Worm (Caenorhabditis elegans): ENCODE results near the gene clec-57.

Gene clec-57

ce11 chrV:14505745-14506214 is 36.7 kb downstream of the clec-57 start (continued):
- TF ChIP-seq blmp-1 (tag; optimal IDR thresholded peaks at IDR 0.05; ENCODE audit: insufficient read depth), result peak; percentile 33
- TF ChIP-seq nhr-10 (tag; optimal IDR thresholded peaks at IDR 0.05), result no peak
- peak; percentile 42 for TF ChIP-seq sem-4 (tag; optimal IDR thresholded peaks at IDR 0.05)
- no peak for TF ChIP-seq mbf-1 (tag; optimal IDR thresholded peaks at IDR 0.05)
- no peak for TF ChIP-seq ztf-1 (GFP tag; conservative IDR thresholded peaks at IDR 0.05)
- no peak for TF ChIP-seq nhr-6 (tag; optimal IDR thresholded peaks at IDR 0.05)
- TF ChIP-seq crh-2 (tag; optimal IDR thresholded peaks at IDR 0.05), result no peak
- TF ChIP-seq nhr-12 (tag; optimal IDR thresholded peaks at IDR 0.05), result no peak
- TF ChIP-seq Y55F3AM.14 (GFP tag; optimal IDR thresholded peaks at IDR 0.05), result no peak
- no peak for TF ChIP-seq ztf-11 (tag; optimal IDR thresholded peaks at IDR 0.05)
- TF ChIP-seq fos-1 (tag; optimal IDR thresholded peaks at IDR 0.05), result peak; percentile 90
- TF ChIP-seq unc-62 (GFP tag; optimal IDR thresholded peaks at IDR 0.05), result no peak
- peak in 1 of 2 experiments; percentile 4 for TF ChIP-seq mdl-1 (tag; optimal IDR thresholded peaks at IDR 0.05)
- TF ChIP-seq lsy-2 (tag; optimal IDR thresholded peaks at IDR 0.05), result no peak
- TF ChIP-seq zag-1 (tag; optimal IDR thresholded peaks at IDR 0.05), result no peak

- TF ChIP-seq nhr-25 (tag; optimal IDR thresholded peaks at IDR 0.05) (peak; percentile 84), lin-13 (GFP tag; optimal IDR thresholded peaks at IDR 0.05) (no peak), nhr-23 (tag; optimal IDR thresholded peaks at IDR 0.05) (peak; percentile 98), ztf-1 (GFP tag; conservative IDR thresholded peaks at IDR 0.05) (no peak), gmeb-1 (tag; optimal IDR thresholded peaks at IDR 0.05) (no peak), dmd-4 (tag; optimal IDR thresholded peaks at IDR 0.05) (no peak), Y55F3AM.14 (GFP tag; optimal IDR thresholded peaks at IDR 0.05) (no peak), egl-27 (tag; optimal IDR thresholded peaks at IDR 0.05) (peak; percentile 84), F13H6.1 (tag; optimal IDR thresholded peaks at IDR 0.05) (no peak), sma-9 (GFP tag; optimal IDR thresholded peaks at IDR 0.05) (peak; percentile 94), sma-9 (tag; optimal IDR thresholded peaks at IDR 0.05) (no peak), sma-3 (GFP tag; optimal IDR thresholded peaks at IDR 0.05) (no peak), unc-39 (tag; optimal IDR thresholded peaks at IDR 0.05) (no peak), unc-55 (GFP tag; optimal IDR thresholded peaks at IDR 0.05) (no peak), nhr-12 (tag; optimal IDR thresholded peaks at IDR 0.05) (no peak), ceh-16 (tag; optimal IDR thresholded peaks at IDR 0.05) (peak; percentile 100), C34F6.9 (tag; optimal IDR thresholded peaks at IDR 0.05) (no peak), crh-2 (tag; optimal IDR thresholded peaks at IDR 0.05) (no peak), sem-4 (tag; optimal IDR thresholded peaks at IDR 0.05) (peak; percentile 60), ceh-82 (tag; optimal IDR thresholded peaks at IDR 0.05) (no peak), peb-1 (tag; optimal IDR thresholded peaks at IDR 0.05) (no peak), ZK546.5 (tag; optimal IDR thresholded peaks at IDR 0.05) (no peak), lsy-2 (tag; optimal IDR thresholded peaks at IDR 0.05) (peak in 1 of 2 experiments; percentile 15), elt-1 (tag; optimal IDR thresholded peaks at IDR 0.05) (peak; percentile 100), blmp-1 (tag; optimal IDR thresholded peaks at IDR 0.05; ENCODE audit: insufficient read depth) (peak; percentile 90), lin-39 (tag; optimal IDR thresholded peaks at IDR 0.05) (no peak)
Observed at ce11 chrV:14506713-14507675, 38.0 kb downstream of the clec-57 start.

ce11 chrV:14508005-14508521 is 39.0 kb downstream of the clec-57 start, which contains the start of gene R02D5.1:
TSS of gene R02D5.1 (plus strand) at chrV:14508249.
- no peak for TF ChIP-seq skn-1 (tag; optimal IDR thresholded peaks at IDR 0.05)
- peak; percentile 88 for TF ChIP-seq blmp-1 (tag; optimal IDR thresholded peaks at IDR 0.05; ENCODE audit: insufficient read depth)

ce11 chrV:14508556-14508955 is 39.5 kb downstream of the clec-57 start:
- TF ChIP-seq alr-1 (tag; optimal IDR thresholded peaks at IDR 0.05) (no peak), elt-1 (tag; optimal IDR thresholded peaks at IDR 0.05) (no peak), snpc-4 (tag; optimal IDR thresholded peaks at IDR 0.05) (no peak), sma-9 (GFP tag; optimal IDR thresholded peaks at IDR 0.05) (no peak), sma-9 (tag; optimal IDR thresholded peaks at IDR 0.05) (no peak), dmd-4 (tag; optimal IDR thresholded peaks at IDR 0.05) (no peak), crh-2 (tag; optimal IDR thresholded peaks at IDR 0.05) (no peak), nhr-77 (tag; optimal IDR thresholded peaks at IDR 0.05) (no peak), gmeb-1 (tag; optimal IDR thresholded peaks at IDR 0.05) (no peak), C34F6.9 (tag; optimal IDR thresholded peaks at IDR 0.05) (no peak), sma-3 (GFP tag; optimal IDR thresholded peaks at IDR 0.05) (no peak), blmp-1 (tag; optimal IDR thresholded peaks at IDR 0.05; ENCODE audit: insufficient read depth) (no peak), peb-1 (tag; optimal IDR thresholded peaks at IDR 0.05) (no peak), mdl-1 (tag; optimal IDR thresholded peaks at IDR 0.05) (no peak), lin-39 (tag; optimal IDR thresholded peaks at IDR 0.05) (no peak), fos-1 (tag; optimal IDR thresholded peaks at IDR 0.05) (no peak), nhr-10 (tag; optimal IDR thresholded peaks at IDR 0.05) (no peak)
